Fruit fly (Drosophila melanogaster): Measurements from ENCODE around the gene Pak3.

- TF ChIP-seq Myc (optimal IDR thresholded peaks at IDR 0.05) (no peak), Sin3A (optimal IDR thresholded peaks at IDR 0.05) (no peak)
These were observed 21.0 kb downstream of the Pak3 start, which contains the start of gene Fntb for dm6 chr3R:16432665-16433065.

Measured in Kc167 (cell line).